Worm (Caenorhabditis elegans) whole organism, L2 larva: ENCODE data around the gene T19B10.5.

ENCODE experiments used
- aly-2 ChIP-seq: fragments of 150-350 bp; optimal IDR thresholded peaks from 2 replicates; lab custom pipeline; 2014; ENCODE audit warnings: missing biosample characterization, missing genetic modification characterization
- ceh-16 ChIP-seq: fragments of 150-350 bp; optimal IDR thresholded peaks from 2 replicates; lab custom pipeline; 2014; ENCODE audit warnings: missing biosample characterization, missing genetic modification characterization
- lin-11 ChIP-seq: fragments of 150-350 bp; sonication (generic microtip); optimal IDR thresholded peaks from 2 replicates; lab custom pipeline; 2014; ENCODE audit warnings: missing biosample characterization, missing genetic modification characterization, inconsistent platforms, mixed read lengths
- mab-5 ChIP-seq: fragments of 150-350 bp; optimal IDR thresholded peaks from 2 replicates; lab custom pipeline; 2014; ENCODE audit warnings: missing biosample characterization, missing genetic modification characterization
- nhr-11 ChIP-seq: fragments of 150-350 bp; optimal IDR thresholded peaks from 2 replicates; lab custom pipeline; 2014; ENCODE audit warnings: missing biosample characterization, missing genetic modification characterization
- nhr-237 ChIP-seq: fragments of 150-350 bp; optimal IDR thresholded peaks from 2 replicates; lab custom pipeline; 2014; ENCODE audit warnings: missing biosample characterization, missing genetic modification characterization
- unc-55 ChIP-seq: fragments of 150-350 bp; sonication (generic microtip); optimal IDR thresholded peaks from 3 replicates; lab custom pipeline; 2014; ENCODE audit warnings: missing biosample characterization, missing genetic modification reagents, missing genetic modification characterization
- unc-62 ChIP-seq: fragments of 150-350 bp; optimal IDR thresholded peaks from 2 replicates; lab custom pipeline; 2014; ENCODE audit warnings: missing biosample characterization, missing genetic modification reagents, missing genetic modification characterization
- ztf-11 ChIP-seq: sonication (generic microtip); optimal IDR thresholded peaks from 2 replicates; lab custom pipeline; 2017; ENCODE audit warnings: missing biosample characterization, missing genetic modification characterization
- ztf-4 ChIP-seq: fragments of 150-350 bp; optimal IDR thresholded peaks from 2 replicates; lab custom pipeline; 2014; ENCODE audit warnings: missing biosample characterization, missing genetic modification characterization

- no peak for TF ChIP-seq unc-62 (GFP tag; lab: Kevin White, UChicago)
- no peak for TF ChIP-seq mab-5 (tag; lab: Kevin White, UChicago)
- TF ChIP-seq aly-2 (tag; lab: Kevin White, UChicago) = no peak
- no peak for TF ChIP-seq ztf-11 (tag; lab: Kevin White, UChicago)
- TF ChIP-seq unc-55 (GFP tag; lab: Kevin White, UChicago) = no peak
- TF ChIP-seq nhr-237 (tag; lab: Kevin White, UChicago) = no peak
- TF ChIP-seq ztf-4 (tag; lab: Kevin White, UChicago) = no peak
- TF ChIP-seq nhr-11 (tag; lab: Kevin White, UChicago) = no peak
- no peak for TF ChIP-seq ceh-16 (tag; lab: Kevin White, UChicago)
- no peak for TF ChIP-seq lin-11 (tag; lab: Kevin White, UChicago)
These were observed 38.3 kb upstream of the T19B10.5 start, which contains the start of gene clc-6 for ce11 chrV:11196109-11196508.
